Worm (Caenorhabditis elegans) whole organism, early embryonic: Measurements from ENCODE around the gene cpg-2.

ENCODE experiments used
- F13C5.2 ChIP-seq: sonication (generic microtip); optimal IDR thresholded peaks from 2 replicates; lab custom pipeline; 2017; ENCODE audit warnings: mild to moderate bottlenecking, missing genetic modification characterization, inconsistent platforms, missing compliant biosample characterization
- ama-1 ChIP-seq: fragments of 150-350 bp; optimal IDR thresholded peaks from 2 replicates; lab custom pipeline; 2014
- ceh-13 ChIP-seq: fragments of 200-800 bp; sonication (Bioruptor generic); optimal IDR thresholded peaks from 2 replicates; lab custom pipeline; 2018; ENCODE audit warnings: mild to moderate bottlenecking, missing genetic modification characterization, missing compliant biosample characterization
- hmbx-1 ChIP-seq: sonication (generic microtip); optimal IDR thresholded peaks from 2 replicates; lab custom pipeline; 2016; ENCODE audit warnings: mild to moderate bottlenecking, missing genetic modification characterization, missing compliant biosample characterization
- hmg-4 ChIP-seq: fragments of 200-800 bp; sonication (Bioruptor generic); optimal IDR thresholded peaks from 2 replicates; lab custom pipeline; 2018; ENCODE audit warnings: mild to moderate bottlenecking, missing genetic modification characterization, missing compliant biosample characterization
- scrt-1 ChIP-seq: fragments of 200-800 bp; sonication (Bioruptor generic); IDR thresholded peaks from 2 replicates; pipeline ENCODE4 v1.3.6; 2022; ENCODE audit warnings: missing genetic modification characterization, missing compliant biosample characterization
- tbx-11 ChIP-seq: fragments of 200-800 bp; sonication (Bioruptor generic); IDR thresholded peaks from 2 replicates; pipeline ENCODE4 v1.3.6; 2022; ENCODE audit warnings: missing genetic modification characterization, missing compliant biosample characterization
- tbx-37 ChIP-seq: fragments of 200-800 bp; sonication (Bioruptor generic); conservative IDR thresholded peaks from 2 replicates; pipeline ENCODE4 v1.3.6; 2022; ENCODE audit warnings: missing genetic modification reagents, missing genetic modification characterization, missing compliant biosample characterization

DNA sequence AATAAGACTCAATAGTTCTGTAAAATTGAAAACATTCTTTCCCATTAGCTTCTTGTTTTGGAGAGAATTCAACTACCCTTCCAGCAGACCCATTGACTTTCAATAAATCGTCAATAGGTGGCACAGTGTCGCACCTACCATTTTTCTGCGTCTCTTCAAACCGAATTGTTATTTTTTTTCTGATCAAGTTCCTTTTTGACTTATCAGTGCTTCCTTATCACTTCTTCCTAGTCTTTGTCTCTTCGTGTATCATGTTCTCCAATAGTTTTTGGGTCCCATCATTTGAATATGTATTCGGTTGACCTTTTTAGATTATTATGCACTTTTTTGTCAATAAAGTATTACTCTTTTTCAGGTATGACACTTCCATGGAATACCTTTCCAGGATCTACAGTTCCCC is 4.2 kb upstream of the cpg-2 start, which contains the start of gene odd-1:
- TF ChIP-seq ama-1 (lab: Kevin White, UChicago) (no peak), tbx-37 (GFP tag; lab: Robert Waterston, UW) (no peak), F13C5.2 (no peak), hmg-4 (GFP tag; lab: Kevin White, UChicago) (no peak), ceh-13 (GFP tag; lab: Kevin White, UChicago) (no peak), scrt-1 (GFP tag; lab: Robert Waterston, UW) (no peak), hmbx-1 (tag; lab: Kevin White, UChicago) (no peak), tbx-11 (no peak)
